Worm (Caenorhabditis elegans) whole organism, L4/young adult: ENCODE results near the gene W07E11.1.

Source experiments
- W03F9.2 ChIP-seq: fragments of 150-350 bp; optimal IDR thresholded peaks from 2 replicates; lab custom pipeline; 2014; ENCODE audit warnings: missing biosample characterization, missing genetic modification characterization
- him-1 ChIP-seq: sonication (generic microtip); optimal IDR thresholded peaks from 2 replicates; lab custom pipeline; 2016; ENCODE audit warnings: missing genotype, missing genetic modification reagents, missing genetic modification characterization, missing compliant biosample characterization

- TF ChIP-seq W03F9.2: no peak
- TF ChIP-seq him-1 (tag; lab: Kevin White, UChicago): no peak
Measured at ce11 chrX:10113677-10114076, 29.3 kb downstream of the W07E11.1 start.
